Worm (Caenorhabditis elegans) whole organism, late embryonic: ENCODE results near the gene lmtr-5.

ENCODE experiments used
- ceh-18 ChIP-seq: sonication (generic microtip); optimal IDR thresholded peaks from 2 replicates; lab custom pipeline; 2016; ENCODE audit warnings: missing genetic modification characterization, missing compliant biosample characterization
- ceh-6 ChIP-seq: fragments of 200-800 bp; sonication (Bioruptor generic); optimal IDR thresholded peaks from 2 replicates; lab custom pipeline; 2018; ENCODE audit warnings: mild to moderate bottlenecking, missing genetic modification characterization, missing compliant biosample characterization
- dmd-4 ChIP-seq: sonication (generic microtip); optimal IDR thresholded peaks from 2 replicates; lab custom pipeline; 2016; ENCODE audit warnings: borderline replicate concordance, missing genetic modification characterization, missing compliant biosample characterization
- elt-2 ChIP-seq: sonication (generic microtip); optimal IDR thresholded peaks from 2 replicates; lab custom pipeline; 2016; ENCODE audit warnings: missing genetic modification reagents, missing genetic modification characterization, missing compliant biosample characterization
- nhr-11 ChIP-seq: fragments of 150-350 bp; optimal IDR thresholded peaks from 2 replicates; lab custom pipeline; 2014; ENCODE audit warnings: missing biosample characterization, missing genetic modification characterization
- pag-3 ChIP-seq: sonication (generic microtip); optimal IDR thresholded peaks from 2 replicates; lab custom pipeline; 2016; ENCODE audit warnings: missing compliant biosample characterization, missing genetic modification characterization, borderline replicate concordance
- pqm-1 ChIP-seq: sonication (generic microtip); optimal IDR thresholded peaks from 2 replicates; lab custom pipeline; 2016; ENCODE audit warnings: missing genetic modification characterization, missing compliant biosample characterization
- sox-4 ChIP-seq: sonication (generic microtip); optimal IDR thresholded peaks from 2 replicates; lab custom pipeline; 2017; ENCODE audit warnings: mild to moderate bottlenecking, missing genetic modification characterization, inconsistent platforms, missing compliant biosample characterization
- syd-9 ChIP-seq: sonication (generic microtip); optimal IDR thresholded peaks from 2 replicates; lab custom pipeline; 2016; ENCODE audit warnings: mild to moderate bottlenecking, missing genetic modification characterization, moderate library complexity, missing compliant biosample characterization

ce11 chrIII:3197904-3198303, 14.4 kb downstream of the lmtr-5 start:
- TF ChIP-seq pqm-1 (tag; lab: Kevin White, UChicago) (no peak), pag-3 (tag; lab: Kevin White, UChicago) (no peak), nhr-11 (tag; lab: Kevin White, UChicago) (no peak), sox-4 (tag; lab: Kevin White, UChicago) (no peak), syd-9 (tag; lab: Kevin White, UChicago) (no peak), ceh-18 (tag; lab: Kevin White, UChicago) (no peak), dmd-4 (tag; lab: Kevin White, UChicago) (no peak), elt-2 (tag; lab: Kevin White, UChicago) (no peak), ceh-6 (GFP tag; lab: Kevin White, UChicago) (no peak)
